Fruit fly (Drosophila melanogaster) whole organism, embryonic: ENCODE results near the gene Paf-AHalpha.
A peak's percentile ranks its signal among the peaks of the same experiment; 100 is the strongest.

ENCODE experiments used
- Abd-B ChIP-seq: fragments of 200-800 bp; sonication (Bioruptor generic); optimal IDR thresholded peaks from 2 replicates; lab custom pipeline; 2018; ENCODE audit warnings: missing biosample characterization, mild to moderate bottlenecking, missing genetic modification characterization, moderate library complexity
- CG10565 ChIP-seq: fragments of 200-800 bp; sonication (Bioruptor generic); optimal IDR thresholded peaks from 3 replicates; lab custom pipeline; 2016; ENCODE audit warnings: missing biosample characterization, mild to moderate bottlenecking, missing genetic modification characterization
- CG11723 ChIP-seq: fragments of 200-800 bp; sonication (Bioruptor generic); optimal IDR thresholded peaks from 2 replicates; lab custom pipeline; 2017; ENCODE audit warnings: missing biosample characterization, mild to moderate bottlenecking, missing genetic modification characterization
- CG13287 ChIP-seq: fragments of 200-800 bp; sonication (Bioruptor generic); IDR thresholded peaks from 2 replicates; pipeline ENCODE4 v1.3.6; 2022; ENCODE audit warnings: missing biosample characterization, missing genetic modification characterization; ENCODE audit not compliant: partially characterized antibody
- CG14965 ChIP-seq: fragments of 200-800 bp; sonication (Bioruptor generic); optimal IDR thresholded peaks from 2 replicates; lab custom pipeline; 2016; ENCODE audit warnings: missing biosample characterization, missing genetic modification characterization, borderline replicate concordance
- CG17328 ChIP-seq: fragments of 200-800 bp; sonication (Bioruptor generic); IDR thresholded peaks from 2 replicates; pipeline ENCODE4 v1.3.6; 2022; ENCODE audit warnings: missing biosample characterization, missing genetic modification characterization
- CG2120 ChIP-seq: fragments of 200-800 bp; sonication (Bioruptor generic); optimal IDR thresholded peaks from 3 replicates; lab custom pipeline; 2016; ENCODE audit warnings: missing biosample characterization, missing genetic modification characterization
- CG30403 ChIP-seq: fragments of 200-800 bp; sonication (Bioruptor generic); optimal IDR thresholded peaks from 3 replicates; lab custom pipeline; 2016; ENCODE audit warnings: missing biosample characterization, missing genetic modification characterization
- CG3163 ChIP-seq: fragments of 200-800 bp; sonication (Bioruptor generic); optimal IDR thresholded peaks from 3 replicates; lab custom pipeline; 2016; ENCODE audit warnings: missing biosample characterization, missing genetic modification characterization
- CG7357 ChIP-seq: fragments of 200-800 bp; sonication (Bioruptor generic); IDR thresholded peaks from 3 replicates; pipeline ENCODE4 v1.3.6; 2022; ENCODE audit warnings: missing biosample characterization, missing genetic modification characterization
- CG7372 ChIP-seq: fragments of 200-800 bp; sonication (Bioruptor generic); IDR thresholded peaks from 2 replicates; pipeline ENCODE4 v1.3.6; 2022; ENCODE audit warnings: missing biosample characterization, missing genetic modification characterization
- CG7745 ChIP-seq: fragments of 200-800 bp; sonication (Bioruptor generic); optimal IDR thresholded peaks from 2 replicates; lab custom pipeline; 2018; ENCODE audit warnings: missing biosample characterization, mild to moderate bottlenecking, missing genetic modification characterization, moderate library complexity
- Deaf1 ChIP-seq: fragments of 200-800 bp; optimal IDR thresholded peaks from 3 replicates; lab custom pipeline; 2019; ENCODE audit warnings: missing biosample characterization, mild to moderate bottlenecking, missing genetic modification characterization, moderate library complexity
- E2f2 ChIP-seq: fragments of 200-800 bp; sonication (Bioruptor generic); IDR thresholded peaks from 2 replicates; pipeline ENCODE4 v1.3.6; 2022; ENCODE audit warnings: missing biosample characterization, missing genetic modification characterization
- Eip74EF ChIP-seq, 2 experiments: fragments of 200-800 bp in 1 of 2; fragments of >200 bp in 1 of 2; sonication (Bioruptor generic) in 1 of 2; optimal IDR thresholded peaks; 2 replicates each; lab custom pipeline; 2017 to 2019; ENCODE audit warnings: missing biosample characterization in 2 of 2, missing genetic modification characterization in 2 of 2, mild to moderate bottlenecking in 1 of 2, moderate library complexity in 1 of 2
- Fer3 ChIP-seq: fragments of 200-800 bp; sonication (Bioruptor generic); optimal IDR thresholded peaks from 2 replicates; lab custom pipeline; 2018; ENCODE audit warnings: missing biosample characterization, mild to moderate bottlenecking, missing genetic modification characterization, moderate library complexity
- Hand ChIP-seq: fragments of 200-800 bp; sonication (Bioruptor generic); optimal IDR thresholded peaks from 2 replicates; lab custom pipeline; 2017; ENCODE audit warnings: mild to moderate bottlenecking, missing biosample characterization, missing genetic modification reagents, missing genetic modification characterization
- Hey ChIP-seq: fragments of 200-800 bp; sonication (Bioruptor generic); optimal IDR thresholded peaks from 3 replicates; lab custom pipeline; 2018; ENCODE audit warnings: missing biosample characterization, mild to moderate bottlenecking, missing genetic modification characterization
- Hr39 ChIP-seq: fragments of >200 bp; optimal IDR thresholded peaks from 2 replicates; lab custom pipeline; 2017
- Hr51 ChIP-seq, 2 experiments: fragments of 200-800 bp; sonication (Bioruptor generic); optimal IDR thresholded peaks; 2 replicates in 1 of 2; 3 replicates in 1 of 2; lab custom pipeline; 2016 to 2018; ENCODE audit warnings: missing biosample characterization in 2 of 2, missing genetic modification characterization in 2 of 2, mild to moderate bottlenecking in 1 of 2, moderate library complexity in 1 of 2
- MESR4 ChIP-seq: fragments of 200-800 bp; sonication (Bioruptor generic); optimal IDR thresholded peaks from 2 replicates; lab custom pipeline; 2018; ENCODE audit warnings: missing biosample characterization, mild to moderate bottlenecking, missing genetic modification characterization, moderate library complexity
- Mrtf ChIP-seq: fragments of 200-800 bp; sonication (Bioruptor generic); IDR thresholded peaks from 3 replicates; pipeline ENCODE4 v1.3.6; 2022; ENCODE audit warnings: missing biosample characterization, missing genetic modification characterization
- Sox102F ChIP-seq: fragments of 200-800 bp; sonication (Bioruptor generic); optimal IDR thresholded peaks from 2 replicates; lab custom pipeline; 2018; ENCODE audit warnings: missing biosample characterization, mild to moderate bottlenecking, missing genetic modification characterization, moderate library complexity
- TFAM ChIP-seq: fragments of 200-800 bp; sonication (Bioruptor generic); optimal IDR thresholded peaks from 2 replicates; lab custom pipeline; 2017; ENCODE audit warnings: missing biosample characterization, missing genetic modification characterization, inconsistent platforms
- ase ChIP-seq: fragments of 200-800 bp; sonication (Bioruptor generic); IDR thresholded peaks from 3 replicates; pipeline ENCODE4 v1.3.6; 2022; ENCODE audit warnings: missing biosample characterization, missing genetic modification characterization
- az2 ChIP-seq: fragments of 200-800 bp; sonication (Bioruptor generic); optimal IDR thresholded peaks from 3 replicates; lab custom pipeline; 2016; ENCODE audit warnings: missing biosample characterization, missing genetic modification characterization
- bab2 ChIP-seq: fragments of 200-800 bp; sonication (Bioruptor generic); optimal IDR thresholded peaks from 2 replicates; lab custom pipeline; 2016; ENCODE audit warnings: missing biosample characterization, missing genetic modification characterization
- chinmo ChIP-seq: fragments of 200-800 bp; sonication (Bioruptor generic); IDR thresholded peaks from 4 replicates; pipeline ENCODE4 v1.3.6; 2022; ENCODE audit warnings: missing biosample characterization, missing genetic modification characterization; ENCODE audit not compliant: partially characterized antibody
- ci ChIP-seq: fragments of 200-800 bp; sonication (Bioruptor generic); IDR thresholded peaks from 3 replicates; pipeline ENCODE4 v1.3.6; 2022; ENCODE audit warnings: missing biosample characterization, missing genetic modification characterization
- crp ChIP-seq, 2 experiments: fragments of 200-800 bp; sonication (Bioruptor generic); optimal IDR thresholded peaks; 2 replicates in 1 of 2; 3 replicates in 1 of 2; lab custom pipeline; 2017; ENCODE audit warnings: missing biosample characterization in 2 of 2, missing genetic modification characterization in 2 of 2, mild to moderate bottlenecking in 1 of 2, moderate library complexity in 1 of 2
- dpn ChIP-seq, 2 experiments: fragments of 200-800 bp; sonication (Bioruptor generic); optimal IDR thresholded peaks; 3 replicates each; lab custom pipeline; 2016; ENCODE audit warnings: missing biosample characterization in 2 of 2, missing genetic modification characterization in 2 of 2
- eve ChIP-seq, 2 experiments: fragments of >200 bp; optimal IDR thresholded peaks; 2 replicates each; lab custom pipeline; 2017; ENCODE audit warnings: missing biosample characterization in 2 of 2, missing genetic modification characterization in 2 of 2
- exex ChIP-seq: fragments of 200-800 bp; sonication (Bioruptor generic); optimal IDR thresholded peaks from 4 replicates; lab custom pipeline; 2018; ENCODE audit warnings: missing biosample characterization, mild to moderate bottlenecking, missing genetic modification characterization, moderate library complexity
- inv ChIP-seq: fragments of 200-800 bp; sonication (Bioruptor generic); IDR thresholded peaks from 2 replicates; pipeline ENCODE4 v1.3.6; 2022; ENCODE audit warnings: missing biosample characterization, missing genetic modification characterization; ENCODE audit not compliant: partially characterized antibody
- knrl ChIP-seq: fragments of 200-800 bp; sonication (Bioruptor generic); IDR thresholded peaks from 3 replicates; pipeline ENCODE4 v1.3.6; 2022; ENCODE audit warnings: missing biosample characterization, missing genetic modification characterization; ENCODE audit not compliant: partially characterized antibody
- maf-S ChIP-seq: fragments of 200-800 bp; sonication (Bioruptor generic); optimal IDR thresholded peaks from 2 replicates; lab custom pipeline; 2016; ENCODE audit warnings: missing biosample characterization, missing genetic modification characterization
- mld ChIP-seq: fragments of 200-800 bp; sonication (Bioruptor generic); IDR thresholded peaks from 3 replicates; pipeline ENCODE4 v1.3.6; 2022; ENCODE audit warnings: missing biosample characterization, missing genetic modification characterization; ENCODE audit not compliant: partially characterized antibody
- nerfin-2 ChIP-seq: fragments of 200-800 bp; sonication (Bioruptor generic); IDR thresholded peaks from 2 replicates; pipeline ENCODE4 v1.3.6; 2022; ENCODE audit warnings: missing biosample characterization, missing genetic modification characterization; ENCODE audit not compliant: partially characterized antibody
- nmo ChIP-seq: fragments of 200-800 bp; sonication (Bioruptor generic); optimal IDR thresholded peaks from 2 replicates; lab custom pipeline; 2018; ENCODE audit warnings: missing biosample characterization, mild to moderate bottlenecking, missing genetic modification characterization, moderate library complexity
- nom ChIP-seq: fragments of 200-800 bp; sonication (Bioruptor generic); optimal IDR thresholded peaks from 2 replicates; lab custom pipeline; 2017; ENCODE audit warnings: missing biosample characterization, missing genetic modification characterization, mild to moderate bottlenecking, moderate library complexity, missing genetic modification reagents
- pita ChIP-seq: fragments of 200-800 bp; sonication (Bioruptor generic); optimal IDR thresholded peaks from 2 replicates; lab custom pipeline; 2017; ENCODE audit warnings: missing biosample characterization, mild to moderate bottlenecking, missing genetic modification characterization
- row ChIP-seq: fragments of 200-800 bp; sonication (Bioruptor generic); IDR thresholded peaks from 3 replicates; pipeline ENCODE4 v1.3.6; 2022; ENCODE audit warnings: missing biosample characterization, missing genetic modification characterization
- salm ChIP-seq: fragments of 200-800 bp; sonication (Bioruptor generic); optimal IDR thresholded peaks from 2 replicates; lab custom pipeline; 2018; ENCODE audit warnings: missing biosample characterization, mild to moderate bottlenecking, missing genetic modification characterization
- sd ChIP-seq: fragments of 200-800 bp; sonication (Bioruptor generic); optimal IDR thresholded peaks from 3 replicates; lab custom pipeline; 2018; ENCODE audit warnings: missing biosample characterization, mild to moderate bottlenecking, missing genetic modification characterization, moderate library complexity
- slbo ChIP-seq: fragments of 200-800 bp; sonication (Bioruptor generic); IDR thresholded peaks from 2 replicates; pipeline ENCODE4 v1.3.6; 2022; ENCODE audit warnings: missing biosample characterization, missing genetic modification characterization

Paf-AHalpha gene

DNA sequence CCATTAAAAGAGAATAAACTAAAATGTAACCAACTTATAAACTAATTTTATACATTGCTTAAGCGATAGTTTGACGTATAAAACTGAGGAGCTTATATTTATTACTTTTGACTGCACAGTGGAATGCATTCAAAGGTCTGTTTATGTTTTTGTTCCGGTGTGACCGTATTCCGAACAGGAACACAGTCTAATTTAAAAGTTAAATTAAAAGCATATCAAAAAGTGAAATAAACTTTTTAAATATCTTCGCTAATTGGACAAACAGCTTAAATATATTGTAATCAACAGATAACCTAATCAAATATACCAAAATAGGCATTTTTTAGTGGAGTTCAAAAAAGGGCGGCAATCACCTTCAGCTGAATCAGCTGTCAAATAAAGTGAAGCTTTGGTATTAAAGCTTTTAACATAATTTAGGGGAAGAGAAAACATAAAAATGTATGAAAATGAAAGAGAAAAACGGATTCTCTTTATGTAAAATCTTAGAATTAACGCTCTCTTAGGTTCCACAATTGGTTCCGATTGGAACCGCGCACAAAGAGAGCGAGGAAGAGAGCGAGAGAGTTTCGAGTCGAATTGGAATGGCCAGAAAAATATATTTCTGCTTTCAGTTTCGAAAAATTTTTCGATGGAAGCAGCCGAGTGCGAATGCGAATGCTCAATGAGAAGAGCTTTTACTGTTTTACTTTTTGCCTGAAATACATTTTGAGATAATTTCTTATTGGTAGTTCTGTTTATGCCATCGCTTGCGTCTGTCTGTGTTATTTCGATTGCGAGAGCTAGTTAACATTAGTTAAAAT, 18.6 kb upstream of the Paf-AHalpha start, which contains the start of the genes PGRP-LE and sd (continued):
- TF ChIP-seq slbo (GFP tag; lab: Robert Waterston, UW) (no peak), nom (GFP tag; lab: Kevin White, UChicago) (peak; percentile 57), Hey (tag; lab: Kevin White, UChicago) (no peak), Hr51 (GFP tag; optimal IDR thresholded peaks at IDR 0.05; lab: Kevin White, UChicago) (peak in 1 of 2 experiments; percentile 5), ase (GFP tag; lab: Robert Waterston, UW) (no peak), CG7372 (GFP tag; lab: Robert Waterston, UW) (no peak), Hr39 (lab: Kevin White, UChicago) (no peak), CG2120 (GFP tag; lab: Kevin White, UChicago) (peak; percentile 16), chinmo (GFP tag; lab: Robert Waterston, UW) (peak; percentile 72; the same call in 2 of the 4 replicates), CG17328 (GFP tag; lab: Robert Waterston, UW) (no peak), crp (GFP tag; optimal IDR thresholded peaks at IDR 0.05; lab: Kevin White, UChicago) (peak in 1 of 2 experiments; percentile 82), ci (GFP tag; lab: Robert Waterston, UW) (peak; percentile 23; the same call in 1 of the 3 replicates), CG7745 (tag; lab: Kevin White, UChicago) (no peak), salm (no peak), row (peak; percentile 32; the same call in 2 of the 3 replicates), TFAM (GFP tag; lab: Kevin White, UChicago) (no peak), CG3163 (peak; percentile 98), Sox102F (GFP tag; lab: Kevin White, UChicago) (no peak), MESR4 (no peak), knrl (GFP tag; lab: Robert Waterston, UW) (no peak), Deaf1 (peak; percentile 64), CG10565 (GFP tag; lab: Kevin White, UChicago) (no peak), bab2 (GFP tag; lab: Kevin White, UChicago) (no peak), Eip74EF (GFP tag; optimal IDR thresholded peaks at IDR 0.05; lab: Kevin White, UChicago) (peak in 1 of 2 experiments; percentile 14), CG14965 (GFP tag; lab: Kevin White, UChicago) (no peak)

DNA sequence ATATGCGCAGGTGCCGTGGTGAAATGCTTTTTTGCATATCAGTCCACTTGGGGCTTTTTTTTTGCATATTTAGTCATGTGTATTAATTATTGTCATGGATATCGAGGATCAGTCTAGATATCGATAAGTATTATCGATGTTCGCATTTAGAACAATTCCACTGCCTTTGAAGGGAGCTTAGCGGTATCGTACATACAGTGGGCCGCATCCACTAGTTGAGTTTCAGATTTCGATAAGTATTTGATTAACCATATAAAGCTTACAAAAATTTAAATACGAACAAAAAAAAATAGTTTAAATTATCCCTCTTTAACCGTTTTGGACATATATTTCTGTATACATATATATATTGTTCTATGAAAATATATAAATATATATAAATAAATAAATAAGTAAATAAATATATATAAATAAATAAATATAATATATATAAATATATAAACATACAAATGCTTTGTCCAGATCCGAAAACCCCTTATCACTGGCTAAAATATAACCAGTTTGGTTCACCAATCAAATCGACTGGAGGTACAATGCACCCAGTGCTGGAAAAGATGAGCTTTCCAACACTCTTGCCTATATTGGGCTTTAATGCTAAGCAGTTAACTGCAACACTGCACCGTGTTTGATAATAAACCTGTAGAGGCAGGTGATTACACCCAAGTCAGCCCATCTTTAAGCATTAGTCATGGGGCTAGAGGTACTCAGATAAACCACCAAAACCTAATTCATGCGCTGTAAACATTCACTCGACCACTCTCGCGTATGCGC, 17.7 kb upstream of the Paf-AHalpha start:
- TF ChIP-seq exex (tag; lab: Kevin White, UChicago), result peak; percentile 27
- TF ChIP-seq Hand, result no peak
- TF ChIP-seq Abd-B (GFP tag; lab: Kevin White, UChicago), result no peak
- peak in 1 of 2 experiments; percentile 14 for TF ChIP-seq dpn (GFP tag; optimal IDR thresholded peaks at IDR 0.05; lab: Kevin White, UChicago)
- 0 out of 3 replicates have a peak, but pooled peaks have one; percentile 37 for TF ChIP-seq mld (GFP tag; lab: Robert Waterston, UW)
- TF ChIP-seq CG13287 (GFP tag; lab: Robert Waterston, UW), result peak; percentile 81
- no peak for TF ChIP-seq Mrtf (GFP tag; lab: Robert Waterston, UW)
- no peak for TF ChIP-seq E2f2 (GFP tag; lab: Robert Waterston, UW)
- no peak for TF ChIP-seq CG11723
- TF ChIP-seq nmo (GFP tag; lab: Kevin White, UChicago), result peak; percentile 22
- TF ChIP-seq CG30403, result peak; percentile 10
- no peak for TF ChIP-seq pita (GFP tag; lab: Kevin White, UChicago)
- TF ChIP-seq az2, result peak; percentile 6
- TF ChIP-seq CG17328 (GFP tag; lab: Robert Waterston, UW), result no peak
- TF ChIP-seq sd, result peak; percentile 30
- TF ChIP-seq slbo (GFP tag; lab: Robert Waterston, UW), result peak; percentile 41
- TF ChIP-seq eve (GFP tag; optimal IDR thresholded peaks at IDR 0.05; lab: Kevin White, UChicago), result peak in 1 of 2 experiments; percentile 38
- TF ChIP-seq nerfin-2 (GFP tag; lab: Robert Waterston, UW), result peak; percentile 53; the same call in 1 of the 2 replicates
- TF ChIP-seq inv, result peak; percentile 70
- peak; percentile 76 for TF ChIP-seq CG7357 (GFP tag; lab: Robert Waterston, UW)
- TF ChIP-seq Fer3 (tag; lab: Kevin White, UChicago), result peak; percentile 7
- no peak for TF ChIP-seq maf-S (GFP tag; lab: Kevin White, UChicago)
